Worm (Caenorhabditis elegans) whole organism, L1 larva: ENCODE measurements around the gene eco-1.
A peak's percentile ranks its signal among the peaks of the same experiment; 100 is the strongest.

Experiments
- C04F5.9 ChIP-seq: sonication (generic microtip); optimal IDR thresholded peaks from 2 replicates; lab custom pipeline; 2016; ENCODE audit warnings: missing genetic modification characterization, missing compliant biosample characterization
- F16B12.6 ChIP-seq: fragments of 150-350 bp; optimal IDR thresholded peaks from 2 replicates; lab custom pipeline; 2014; ENCODE audit warnings: missing biosample characterization, missing genetic modification characterization
- alr-1 ChIP-seq: fragments of 200-800 bp; sonication (Bioruptor generic); optimal IDR thresholded peaks from 2 replicates; lab custom pipeline; 2018; ENCODE audit warnings: borderline replicate concordance, mild to moderate bottlenecking, missing genetic modification characterization, missing compliant biosample characterization
- aly-2 ChIP-seq: fragments of 150-350 bp; optimal IDR thresholded peaks from 2 replicates; lab custom pipeline; 2014; ENCODE audit warnings: missing biosample characterization, missing genetic modification characterization
- ama-1 ChIP-seq: fragments of 150-350 bp; optimal IDR thresholded peaks from 2 replicates; lab custom pipeline; 2014
- blmp-1 ChIP-seq: fragments of 150-350 bp; optimal IDR thresholded peaks from 2 replicates; lab custom pipeline; 2014; ENCODE audit warnings: missing biosample characterization, missing genetic modification characterization
- ceh-8 ChIP-seq: fragments of 200-800 bp; sonication (Bioruptor generic); optimal IDR thresholded peaks from 2 replicates; lab custom pipeline; 2018; ENCODE audit warnings: mild to moderate bottlenecking, missing genetic modification characterization, moderate library complexity, missing compliant biosample characterization
- dsc-1 ChIP-seq: sonication (generic microtip); optimal IDR thresholded peaks from 2 replicates; lab custom pipeline; 2016; ENCODE audit warnings: mild to moderate bottlenecking, missing genetic modification characterization, missing compliant biosample characterization
- efl-1 ChIP-seq, 4 experiments: fragments of 150-350 bp; optimal IDR thresholded peaks in 3 of 4; peaks in 1 of 4; 1 replicate in 1 of 4; 2 replicates in 3 of 4; lab custom pipeline; 2014; ENCODE audit warnings: missing biosample characterization in 2 of 4, missing genetic modification characterization in 2 of 4, missing genetic modification reagents in 2 of 4
- elt-2 ChIP-seq: sonication (generic microtip); optimal IDR thresholded peaks from 2 replicates; lab custom pipeline; 2016; ENCODE audit warnings: missing genetic modification characterization, mild to moderate bottlenecking, inconsistent platforms, missing compliant biosample characterization, missing genetic modification reagents
- ets-5 ChIP-seq: fragments of 200-800 bp; sonication (Bioruptor generic); IDR thresholded peaks from 2 replicates; pipeline ENCODE4 v1.3.6; 2022; ENCODE audit warnings: missing genetic modification characterization, missing compliant biosample characterization
- fos-1 ChIP-seq: fragments of 150-350 bp; optimal IDR thresholded peaks from 2 replicates; lab custom pipeline; 2014; ENCODE audit warnings: missing biosample characterization, missing genetic modification characterization
- hlh-4 ChIP-seq: sonication (generic microtip); optimal IDR thresholded peaks from 2 replicates; lab custom pipeline; 2016; ENCODE audit warnings: mild to moderate bottlenecking, missing genetic modification characterization, missing compliant biosample characterization
- hpl-2 ChIP-seq: fragments of 150-350 bp; optimal IDR thresholded peaks from 2 replicates; lab custom pipeline; 2014; ENCODE audit warnings: missing biosample characterization, missing genetic modification reagents, missing genetic modification characterization
- jun-1 ChIP-seq: fragments of 150-350 bp; optimal IDR thresholded peaks from 2 replicates; lab custom pipeline; 2014; ENCODE audit warnings: missing biosample characterization, missing genetic modification reagents, missing genetic modification characterization
- lin-14 ChIP-seq: fragments of 200-800 bp; sonication (Bioruptor generic); optimal IDR thresholded peaks from 2 replicates; lab custom pipeline; 2018; ENCODE audit warnings: mild to moderate bottlenecking, missing genetic modification characterization, moderate library complexity, missing compliant biosample characterization
- lin-35 ChIP-seq, 2 experiments: fragments of 150-350 bp; optimal IDR thresholded peaks; 2 replicates each; lab custom pipeline; 2014; ENCODE audit warnings: missing biosample characterization in 2 of 2, missing genetic modification characterization in 2 of 2, missing genetic modification reagents in 2 of 2
- lin-39 ChIP-seq: fragments of 150-350 bp; optimal IDR thresholded peaks from 2 replicates; lab custom pipeline; 2014; ENCODE audit warnings: missing biosample characterization, missing genetic modification reagents, missing genetic modification characterization
- lir-3 ChIP-seq: sonication (generic microtip); optimal IDR thresholded peaks from 2 replicates; lab custom pipeline; 2016; ENCODE audit warnings: mild to moderate bottlenecking, missing genetic modification characterization, moderate library complexity, missing compliant biosample characterization; ENCODE audit not compliant: poor library complexity
- lsy-2 ChIP-seq, 2 experiments: fragments of 150-350 bp; optimal IDR thresholded peaks; 2 replicates each; lab custom pipeline; 2014; ENCODE audit warnings: missing biosample characterization in 2 of 2, missing genetic modification characterization in 2 of 2
- mep-1 ChIP-seq: fragments of 150-350 bp; optimal IDR thresholded peaks from 2 replicates; lab custom pipeline; 2014; ENCODE audit warnings: missing biosample characterization, missing genetic modification characterization
- nhr-11 ChIP-seq: fragments of 150-350 bp; optimal IDR thresholded peaks from 2 replicates; lab custom pipeline; 2014; ENCODE audit warnings: missing biosample characterization, missing genetic modification characterization
- nhr-20 ChIP-seq: sonication (generic microtip); optimal IDR thresholded peaks from 2 replicates; lab custom pipeline; 2016; ENCODE audit warnings: mild to moderate bottlenecking, missing genetic modification characterization, missing compliant biosample characterization
- nhr-237 ChIP-seq: fragments of 150-350 bp; optimal IDR thresholded peaks from 2 replicates; lab custom pipeline; 2014; ENCODE audit warnings: missing biosample characterization, missing genetic modification characterization
- nhr-47 ChIP-seq: sonication (generic microtip); optimal IDR thresholded peaks from 2 replicates; lab custom pipeline; 2016; ENCODE audit warnings: mild to moderate bottlenecking, missing genetic modification characterization, moderate library complexity, missing compliant biosample characterization
- nhr-71 ChIP-seq: sonication (generic microtip); optimal IDR thresholded peaks from 2 replicates; lab custom pipeline; 2016; ENCODE audit warnings: mild to moderate bottlenecking, missing genetic modification characterization, moderate library complexity, missing compliant biosample characterization
- nhr-76 ChIP-seq: sonication (generic microtip); optimal IDR thresholded peaks from 2 replicates; lab custom pipeline; 2017; ENCODE audit warnings: missing biosample characterization, missing genetic modification characterization
- nhr-84 ChIP-seq: sonication (generic microtip); optimal IDR thresholded peaks from 2 replicates; lab custom pipeline; 2017; ENCODE audit warnings: missing biosample characterization, missing genetic modification characterization
- pqm-1 ChIP-seq: sonication (generic microtip); optimal IDR thresholded peaks from 3 replicates; lab custom pipeline; 2017; ENCODE audit warnings: missing biosample characterization, missing genetic modification characterization
- skn-1 ChIP-seq: fragments of 150-350 bp; optimal IDR thresholded peaks from 2 replicates; lab custom pipeline; 2014; ENCODE audit warnings: missing biosample characterization, missing genetic modification characterization
- snpc-4 ChIP-seq: fragments of 150-350 bp; optimal IDR thresholded peaks from 2 replicates; lab custom pipeline; 2014; ENCODE audit warnings: missing biosample characterization, missing genetic modification characterization
- swsn-7 ChIP-seq: sonication (generic microtip); optimal IDR thresholded peaks from 2 replicates; lab custom pipeline; 2016; ENCODE audit warnings: missing genetic modification characterization, missing compliant biosample characterization
- tbx-2 ChIP-seq: sonication (generic microtip); optimal IDR thresholded peaks from 2 replicates; lab custom pipeline; 2016; ENCODE audit warnings: missing genetic modification characterization, missing compliant biosample characterization
- unc-86 ChIP-seq: sonication (generic microtip); optimal IDR thresholded peaks from 2 replicates; lab custom pipeline; 2016; ENCODE audit warnings: missing genetic modification characterization, missing compliant biosample characterization
- vab-15 ChIP-seq: sonication (generic microtip); optimal IDR thresholded peaks from 2 replicates; lab custom pipeline; 2017; ENCODE audit warnings: missing genotype, mild to moderate bottlenecking, missing genetic modification characterization, missing compliant biosample characterization
- ztf-4 ChIP-seq: fragments of 150-350 bp; optimal IDR thresholded peaks from 2 replicates; lab custom pipeline; 2014; ENCODE audit warnings: missing biosample characterization, missing genetic modification characterization

Gene eco-1

DNA sequence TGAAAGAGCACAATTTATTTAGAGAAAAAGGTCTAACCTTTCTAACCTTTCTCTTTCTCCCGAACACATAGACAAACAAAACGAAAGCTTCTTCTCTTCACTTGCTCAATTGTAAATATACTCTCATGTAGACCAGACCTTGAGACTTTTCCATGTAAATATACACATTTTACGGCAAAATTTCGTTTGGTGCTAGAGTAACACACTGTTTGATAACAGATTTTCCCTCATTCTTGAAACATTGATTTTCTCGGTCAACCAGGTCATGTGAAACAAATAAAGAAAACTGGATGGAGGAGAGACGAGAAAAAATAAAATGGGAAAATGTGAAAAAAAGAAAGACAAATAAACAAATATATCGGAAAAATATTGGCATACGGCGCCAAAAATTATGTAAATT, 36.9 kb downstream of the eco-1 start:
- TF ChIP-seq nhr-84 (tag; lab: Kevin White, UChicago) (no peak), ztf-4 (no peak), lin-35 (GFP tag; optimal IDR thresholded peaks at IDR 0.05; lab: Kevin White, UChicago) (peak in 1 of 2 experiments; percentile 12), aly-2 (tag; lab: Kevin White, UChicago) (no peak), nhr-71 (tag; lab: Kevin White, UChicago) (peak; percentile 5), nhr-76 (no peak), lin-14 (GFP tag; lab: Kevin White, UChicago) (peak; percentile 52), snpc-4 (tag; lab: Kevin White, UChicago) (no peak), lsy-2 (tag; optimal IDR thresholded peaks at IDR 0.05; lab: Kevin White, UChicago) (peak in 1 of 2 experiments; percentile 12), elt-2 (tag; lab: Kevin White, UChicago) (peak; percentile 40), fos-1 (tag; lab: Kevin White, UChicago) (no peak), tbx-2 (tag; lab: Kevin White, UChicago) (peak; percentile 24), unc-86 (no peak), F16B12.6 (tag; lab: Kevin White, UChicago) (no peak), lir-3 (tag; lab: Kevin White, UChicago) (no peak), nhr-11 (tag; lab: Kevin White, UChicago) (no peak)

DNA sequence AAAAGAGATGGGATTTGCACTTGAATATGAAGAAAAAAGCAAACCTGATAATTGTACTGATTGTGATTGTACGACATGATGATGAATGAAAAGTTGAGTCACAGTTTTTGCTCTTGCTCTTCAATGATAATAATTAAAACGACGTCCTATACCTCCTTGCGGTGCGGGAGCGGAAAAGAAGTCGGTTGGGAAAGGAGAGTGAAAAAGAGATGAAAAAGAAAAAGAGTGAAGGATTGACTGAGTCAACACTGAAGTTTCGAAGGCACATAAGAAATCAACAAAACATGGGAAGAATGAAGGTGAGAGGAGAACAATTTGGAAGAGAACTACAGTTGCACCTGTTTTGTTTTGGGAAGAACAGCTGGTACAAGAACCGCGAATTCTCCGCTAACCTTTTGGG, 39.5 kb downstream of the eco-1 start, which contains the start of gene F56C9.8:
Gene F56C9.8 (minus strand): TSS at position 120 of the 400 bp plus-strand sequence.
- TF ChIP-seq swsn-7 (tag; lab: Kevin White, UChicago) (no peak), nhr-47 (tag; lab: Kevin White, UChicago) (no peak), efl-1 (optimal IDR thresholded peaks at IDR 0.05; lab: Kevin White, UChicago) (no peak), efl-1 (GFP tag; optimal IDR thresholded peaks at IDR 0.05 in 1 of 2; lab: Kevin White, UChicago) (peak in 1 of 2 experiments; percentile 90), skn-1 (tag; lab: Kevin White, UChicago) (no peak), elt-2 (tag; lab: Kevin White, UChicago) (no peak), hpl-2 (GFP tag; lab: Kevin White, UChicago) (no peak), vab-15 (tag; lab: Kevin White, UChicago) (no peak), nhr-76 (no peak), dsc-1 (tag; lab: Kevin White, UChicago) (no peak)

ce11 chrIII:7317354-7317753, 41.5 kb downstream of the eco-1 start:
- no peak for TF ChIP-seq efl-1 (optimal IDR thresholded peaks at IDR 0.05; lab: Kevin White, UChicago)
- peak in 1 of 2 experiments; percentile 47 for TF ChIP-seq efl-1 (GFP tag; optimal IDR thresholded peaks at IDR 0.05 in 1 of 2; lab: Kevin White, UChicago)
- no peak for TF ChIP-seq ceh-8 (GFP tag; lab: Kevin White, UChicago)
- TF ChIP-seq, all 84 proteins: peak for 1

DNA sequence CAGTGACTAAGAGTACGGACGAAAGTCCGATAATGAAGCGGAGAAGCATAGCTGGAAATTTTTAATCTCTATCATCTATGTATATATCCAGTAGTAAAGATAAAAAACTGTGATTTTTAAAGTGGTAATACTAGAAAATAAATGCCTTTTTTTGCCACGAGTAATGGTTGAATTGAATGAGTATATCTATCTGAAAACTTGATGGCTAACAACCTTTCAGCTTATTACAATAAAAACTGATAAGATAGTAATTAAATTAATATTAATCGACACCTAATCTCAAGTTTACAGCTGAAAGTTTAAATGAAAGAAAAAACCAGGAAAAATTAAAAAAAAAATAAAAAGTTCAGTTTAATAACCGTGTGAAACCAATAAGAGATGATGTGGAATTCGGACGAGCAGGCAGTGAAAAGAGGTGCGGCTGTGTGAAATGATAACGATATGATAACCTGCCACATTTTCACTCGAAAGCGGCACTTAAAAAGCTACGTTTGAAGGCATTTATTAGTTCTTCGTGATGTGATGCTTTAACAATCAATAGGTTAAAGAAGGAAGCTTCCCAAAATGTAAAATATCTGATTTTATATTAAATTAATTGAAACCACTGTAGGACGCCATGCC, 43.9 kb downstream of the eco-1 start, which contains the start of gene nspg-6:
Gene nspg-6 (minus strand): TSS at position 51 of the 621 bp plus-strand sequence.
- TF ChIP-seq blmp-1 (tag; lab: Kevin White, UChicago) (no peak), elt-2 (tag; lab: Kevin White, UChicago) (peak; percentile 14)

DNA sequence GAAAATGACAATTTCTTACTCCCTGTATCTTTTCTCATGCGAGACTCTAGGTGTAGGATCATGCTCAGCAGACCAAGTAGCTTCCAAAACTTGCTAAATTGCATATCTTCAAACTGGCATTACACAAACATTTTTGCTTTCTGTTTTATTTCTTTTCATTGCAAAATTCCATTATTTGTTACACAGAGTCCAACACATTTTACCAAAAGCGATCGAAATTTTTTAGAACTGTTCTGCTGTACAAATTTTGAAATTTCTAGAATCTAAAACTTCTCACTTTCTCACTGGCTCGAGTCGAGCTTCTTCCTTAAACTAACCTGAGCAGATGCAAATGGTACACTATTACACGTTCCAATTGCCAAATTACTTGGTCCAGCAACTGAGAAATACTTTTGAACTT, 44.4 kb downstream of the eco-1 start:
- TF ChIP-seq hlh-4 (tag; lab: Kevin White, UChicago) (no peak), ceh-8 (GFP tag; lab: Kevin White, UChicago) (no peak), ets-5 (GFP tag; lab: Robert Waterston, UW) (no peak), alr-1 (tag; lab: Kevin White, UChicago) (no peak), lsy-2 (tag; optimal IDR thresholded peaks at IDR 0.05; lab: Kevin White, UChicago) (no peak), jun-1 (no peak), nhr-237 (no peak), mep-1 (tag; lab: Kevin White, UChicago) (no peak), pqm-1 (no peak), lin-39 (tag; lab: Kevin White, UChicago) (no peak), ama-1 (lab: Kevin White, UChicago) (no peak), nhr-20 (no peak), C04F5.9 (no peak)
